Fruit fly (Drosophila melanogaster) Kc167 (cell line): ENCODE measurements around the gene para.

ENCODE experiments used
- Myc ChIP-seq: fragments of >200 bp; optimal IDR thresholded peaks from 2 replicates; lab custom pipeline; 2017; ENCODE audit warnings: missing external identifiers
- h ChIP-seq: fragments of >200 bp; optimal IDR thresholded peaks from 3 replicates; lab custom pipeline; 2018; ENCODE audit warnings: missing external identifiers
- psq ChIP-seq: fragments of >200 bp; optimal IDR thresholded peaks from 2 replicates; lab custom pipeline; 2017; ENCODE audit warnings: missing external identifiers

- TF ChIP-seq h (lab: Kevin White, UChicago), result no peak
- no peak for TF ChIP-seq Myc (lab: Kevin White, UChicago)
- no peak for TF ChIP-seq psq (lab: Kevin White, UChicago)
Measured at dm6 chrX:16540802-16541346, 8.0 kb upstream of the para start, which contains the start of gene CG9903.
